Fruit fly (Drosophila melanogaster) whole organism, adult: Measurements from ENCODE around the gene Grasp65.

Experiments used
- CG11617 ChIP-seq: fragments of 200-800 bp; sonication (Bioruptor generic); optimal IDR thresholded peaks from 2 replicates; lab custom pipeline; 2017; ENCODE audit warnings: mild to moderate bottlenecking, missing biosample characterization, missing genetic modification reagents, missing genetic modification characterization
- CG12768 ChIP-seq: fragments of 200-800 bp; sonication (Bioruptor generic); optimal IDR thresholded peaks from 2 replicates; lab custom pipeline; 2017; ENCODE audit warnings: missing biosample characterization, missing genetic modification characterization, mild to moderate bottlenecking, moderate library complexity, missing genetic modification reagents
- CG14711 ChIP-seq: fragments of 200-800 bp; sonication (Bioruptor generic); optimal IDR thresholded peaks from 2 replicates; lab custom pipeline; 2018; ENCODE audit warnings: missing biosample characterization, mild to moderate bottlenecking, missing genetic modification characterization, moderate library complexity
- CG1620 ChIP-seq: fragments of 200-800 bp; sonication (Bioruptor generic); optimal IDR thresholded peaks from 2 replicates; lab custom pipeline; 2016; ENCODE audit warnings: missing biosample characterization, missing genetic modification characterization
- CG33017 ChIP-seq: fragments of 200-800 bp; sonication (Bioruptor generic); optimal IDR thresholded peaks from 2 replicates; lab custom pipeline; 2018; ENCODE audit warnings: missing biosample characterization, mild to moderate bottlenecking, missing genetic modification characterization, moderate library complexity
- CG5204 ChIP-seq: fragments of 200-800 bp; sonication (Bioruptor generic); optimal IDR thresholded peaks from 2 replicates; lab custom pipeline; 2016; ENCODE audit warnings: missing biosample characterization, missing genetic modification characterization
- CG7045 ChIP-seq: fragments of 200-800 bp; sonication (Bioruptor generic); optimal IDR thresholded peaks from 2 replicates; lab custom pipeline; 2017; ENCODE audit warnings: missing biosample characterization, mild to moderate bottlenecking, missing genetic modification characterization
- CG7101 ChIP-seq: fragments of 200-800 bp; sonication (Bioruptor generic); optimal IDR thresholded peaks from 2 replicates; lab custom pipeline; 2018; ENCODE audit warnings: missing biosample characterization, mild to moderate bottlenecking, missing genetic modification characterization, moderate library complexity
- Clk ChIP-seq: fragments of 200-800 bp; sonication (Bioruptor generic); optimal IDR thresholded peaks from 2 replicates; lab custom pipeline; 2017; ENCODE audit warnings: missing biosample characterization, missing genetic modification characterization
- Crg-1 ChIP-seq: fragments of 200-800 bp; sonication (Bioruptor generic); optimal IDR thresholded peaks from 2 replicates; lab custom pipeline; 2016; ENCODE audit warnings: missing biosample characterization, missing genetic modification characterization
- Hr96 ChIP-seq: fragments of 200-800 bp; sonication (Bioruptor generic); optimal IDR thresholded peaks from 2 replicates; lab custom pipeline; 2016; ENCODE audit warnings: missing biosample characterization, missing genetic modification characterization
- Mnt ChIP-seq: fragments of 200-800 bp; sonication (Bioruptor generic); optimal IDR thresholded peaks from 2 replicates; lab custom pipeline; 2016; ENCODE audit warnings: missing biosample characterization, mild to moderate bottlenecking, missing genetic modification characterization
- bab1 ChIP-seq: fragments of 200-800 bp; sonication (Bioruptor generic); optimal IDR thresholded peaks from 3 replicates; lab custom pipeline; 2019; ENCODE audit warnings: missing biosample characterization, mild to moderate bottlenecking, missing genetic modification characterization, moderate library complexity
- cic ChIP-seq: fragments of 200-800 bp; sonication (Bioruptor generic); optimal IDR thresholded peaks from 2 replicates; lab custom pipeline; 2017; ENCODE audit warnings: missing biosample characterization, mild to moderate bottlenecking, missing genetic modification characterization, moderate library complexity
- cnc ChIP-seq, 2 experiments: fragments of >200 bp; optimal IDR thresholded peaks; 2 replicates each; lab custom pipeline; 2017
- kay ChIP-seq: fragments of 200-800 bp; sonication (Bioruptor generic); peaks from one replicate; lab custom pipeline; 2016; ENCODE audit warnings: missing biosample characterization, missing genetic modification characterization, borderline replicate concordance
- ovo ChIP-seq: fragments of 200-800 bp; sonication (Bioruptor generic); optimal IDR thresholded peaks from 2 replicates; lab custom pipeline; 2016; ENCODE audit warnings: missing biosample characterization, missing genetic modification characterization
- pad ChIP-seq: fragments of 200-800 bp; sonication (Bioruptor generic); optimal IDR thresholded peaks from 3 replicates; lab custom pipeline; 2017; ENCODE audit warnings: missing biosample characterization, missing genetic modification characterization, mild to moderate bottlenecking, moderate library complexity, missing genetic modification reagents
- tj ChIP-seq: fragments of 200-800 bp; sonication (Bioruptor generic); optimal IDR thresholded peaks from 3 replicates; lab custom pipeline; 2017; ENCODE audit warnings: missing biosample characterization, mild to moderate bottlenecking, missing genetic modification characterization, moderate library complexity
- toe ChIP-seq: fragments of 200-800 bp; sonication (Bioruptor generic); optimal IDR thresholded peaks from 2 replicates; lab custom pipeline; 2016; ENCODE audit warnings: missing biosample characterization, missing genetic modification characterization

The Grasp65 gene

DNA sequence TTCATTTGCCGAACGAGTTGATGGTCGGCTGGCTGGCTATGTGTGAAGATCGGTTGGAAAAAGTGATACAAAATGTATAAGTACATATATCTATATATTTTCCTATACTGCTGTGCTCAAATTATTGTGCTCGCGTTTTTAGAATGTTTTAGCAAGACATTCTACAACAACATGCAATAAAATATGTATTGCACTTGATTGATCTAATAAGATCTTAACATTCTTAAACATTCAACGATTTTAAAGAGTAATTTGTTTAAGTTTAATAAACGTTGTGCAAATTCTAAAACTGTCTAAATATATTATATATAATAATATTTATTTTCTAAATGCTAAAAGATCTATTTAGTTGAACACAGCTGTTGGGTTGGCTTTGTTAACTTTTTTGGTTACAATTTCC is 15.6 kb downstream of the Grasp65 start:
- TF ChIP-seq cnc (optimal IDR thresholded peaks at IDR 0.05; lab: Kevin White, UChicago) (no peak), CG33017 (peak; percentile 26), CG5204 (no peak), bab1 (GFP tag; lab: Kevin White, UChicago) (no peak), CG14711 (tag; lab: Kevin White, UChicago) (peak; percentile 41)

dm6 chr3L:19941162-19941561 is 16.4 kb downstream of the Grasp65 start:
- TF ChIP-seq CG5204 = no peak
- TF ChIP-seq kay (GFP tag; lab: Kevin White, UChicago) = peak; percentile 93

DNA sequence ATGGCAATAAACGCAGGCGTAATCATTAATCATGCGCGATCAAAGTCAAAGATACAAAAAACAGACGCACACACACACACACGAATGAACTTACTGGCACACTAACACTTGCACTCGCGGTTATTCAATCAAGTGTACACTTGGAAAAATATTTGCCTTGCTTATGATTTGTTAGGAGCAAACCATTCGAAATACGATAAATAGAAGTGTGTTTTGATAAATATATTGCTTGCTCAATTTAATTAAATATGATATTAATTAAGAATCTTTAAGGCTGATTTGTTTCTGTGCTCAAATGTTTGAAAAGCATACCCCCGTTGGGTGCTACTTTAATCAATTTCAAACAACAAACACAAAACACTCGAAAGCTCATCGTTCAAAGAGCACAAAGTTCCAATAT is 20.7 kb downstream of the Grasp65 start:
- TF ChIP-seq CG7045 (GFP tag; lab: Kevin White, UChicago) (no peak), pad (GFP tag; lab: Kevin White, UChicago) (no peak), Hr96 (GFP tag; lab: Kevin White, UChicago) (no peak), Clk (no peak), tj (GFP tag; lab: Kevin White, UChicago) (no peak), cic (GFP tag; lab: Kevin White, UChicago) (no peak), CG11617 (GFP tag; lab: Kevin White, UChicago) (no peak), Crg-1 (GFP tag; lab: Kevin White, UChicago) (no peak), Mnt (GFP tag; lab: Kevin White, UChicago) (no peak), CG14711 (tag; lab: Kevin White, UChicago) (no peak), bab1 (GFP tag; lab: Kevin White, UChicago) (no peak), CG7101 (tag; lab: Kevin White, UChicago) (no peak), ovo (GFP tag; lab: Kevin White, UChicago) (no peak), CG12768 (GFP tag; lab: Kevin White, UChicago) (no peak), CG1620 (GFP tag; lab: Kevin White, UChicago) (no peak), CG5204 (no peak), CG33017 (no peak), cnc (optimal IDR thresholded peaks at IDR 0.05; lab: Kevin White, UChicago) (no peak), toe (GFP tag; lab: Kevin White, UChicago) (no peak), kay (GFP tag; lab: Kevin White, UChicago) (no peak)

dm6 chr3L:19951035-19951434 is 26.3 kb downstream of the Grasp65 start, which contains the start of gene CG32219:
CG32219 (minus strand) TSS chr3L:19951135.
- TF ChIP-seq Mnt (GFP tag; lab: Kevin White, UChicago) (no peak), tj (GFP tag; lab: Kevin White, UChicago) (no peak), kay (GFP tag; lab: Kevin White, UChicago) (no peak), cic (GFP tag; lab: Kevin White, UChicago) (no peak), Crg-1 (GFP tag; lab: Kevin White, UChicago) (no peak), pad (GFP tag; lab: Kevin White, UChicago) (no peak), ovo (GFP tag; lab: Kevin White, UChicago) (no peak), cnc (optimal IDR thresholded peaks at IDR 0.05; lab: Kevin White, UChicago) (no peak), bab1 (GFP tag; lab: Kevin White, UChicago) (no peak)

DNA sequence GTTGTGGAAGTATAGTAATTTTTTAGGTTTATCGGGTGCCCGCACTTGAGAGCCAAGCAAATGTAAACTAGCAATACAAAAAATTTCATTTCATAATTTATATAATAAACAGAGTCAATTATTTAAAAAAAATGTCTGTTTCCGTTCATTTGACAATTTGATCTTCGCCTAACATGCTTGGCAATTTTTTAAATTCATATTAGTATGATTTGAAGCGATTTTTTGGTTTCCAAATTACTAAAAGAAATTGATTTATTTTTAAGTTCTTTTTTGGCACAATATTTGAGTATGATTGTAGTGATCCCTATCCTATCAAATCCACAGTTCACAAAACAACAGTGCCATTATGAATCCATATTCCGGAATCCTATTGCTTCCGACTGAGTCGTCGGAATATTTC is 27.1 kb downstream of the Grasp65 start, which contains the start of gene CG34258:
Gene CG34258 (minus strand): TSS at position 101 of the 400 bp plus-strand sequence.
- TF ChIP-seq CG14711 (tag; lab: Kevin White, UChicago) (no peak), kay (GFP tag; lab: Kevin White, UChicago) (no peak), CG11617 (GFP tag; lab: Kevin White, UChicago) (no peak), Mnt (GFP tag; lab: Kevin White, UChicago) (no peak), Crg-1 (GFP tag; lab: Kevin White, UChicago) (no peak), bab1 (GFP tag; lab: Kevin White, UChicago) (no peak), Hr96 (GFP tag; lab: Kevin White, UChicago) (no peak), CG33017 (no peak), CG5204 (no peak), cic (GFP tag; lab: Kevin White, UChicago) (no peak), ovo (GFP tag; lab: Kevin White, UChicago) (no peak), CG7045 (GFP tag; lab: Kevin White, UChicago) (no peak), CG1620 (GFP tag; lab: Kevin White, UChicago) (no peak), toe (GFP tag; lab: Kevin White, UChicago) (no peak), tj (GFP tag; lab: Kevin White, UChicago) (no peak), pad (GFP tag; lab: Kevin White, UChicago) (no peak), CG12768 (GFP tag; lab: Kevin White, UChicago) (no peak), CG7101 (tag; lab: Kevin White, UChicago) (no peak), cnc (optimal IDR thresholded peaks at IDR 0.05; lab: Kevin White, UChicago) (no peak)

dm6 chr3L:19952690-19953089 is 27.9 kb downstream of the Grasp65 start, which contains the start of gene CG33710:
CG33710 (minus strand) TSS chr3L:19952790.
- TF ChIP-seq kay (GFP tag; lab: Kevin White, UChicago) = no peak
- TF ChIP-seq Crg-1 (GFP tag; lab: Kevin White, UChicago) = no peak
- no peak for TF ChIP-seq Hr96 (GFP tag; lab: Kevin White, UChicago)
- TF ChIP-seq ovo (GFP tag; lab: Kevin White, UChicago) = no peak
- no peak for TF ChIP-seq CG12768 (GFP tag; lab: Kevin White, UChicago)

- TF ChIP-seq CG5204 = no peak
- no peak for TF ChIP-seq CG7045 (GFP tag; lab: Kevin White, UChicago)
- no peak for TF ChIP-seq CG7101 (tag; lab: Kevin White, UChicago)
- no peak for TF ChIP-seq tj (GFP tag; lab: Kevin White, UChicago)
- no peak for TF ChIP-seq Hr96 (GFP tag; lab: Kevin White, UChicago)
- TF ChIP-seq pad (GFP tag; lab: Kevin White, UChicago) = no peak
- TF ChIP-seq bab1 (GFP tag; lab: Kevin White, UChicago) = no peak
- no peak for TF ChIP-seq cic (GFP tag; lab: Kevin White, UChicago)
- no peak for TF ChIP-seq kay (GFP tag; lab: Kevin White, UChicago)
- TF ChIP-seq CG12768 (GFP tag; lab: Kevin White, UChicago) = no peak
- no peak for TF ChIP-seq Clk
- no peak for TF ChIP-seq CG1620 (GFP tag; lab: Kevin White, UChicago)
- TF ChIP-seq ovo (GFP tag; lab: Kevin White, UChicago) = no peak
- TF ChIP-seq toe (GFP tag; lab: Kevin White, UChicago) = no peak
- TF ChIP-seq Crg-1 (GFP tag; lab: Kevin White, UChicago) = no peak
- TF ChIP-seq Mnt (GFP tag; lab: Kevin White, UChicago) = no peak
- TF ChIP-seq CG11617 (GFP tag; lab: Kevin White, UChicago) = no peak
- no peak for TF ChIP-seq cnc (optimal IDR thresholded peaks at IDR 0.05; lab: Kevin White, UChicago)
Measured at dm6 chr3L:19953612-19954011, 28.9 kb downstream of the Grasp65 start, which contains the start of gene CG42655. CG42655 (minus strand) TSS chr3L:19953712.
